Worm (Caenorhabditis elegans): ENCODE measurements around the gene F14F7.7.

DNA sequence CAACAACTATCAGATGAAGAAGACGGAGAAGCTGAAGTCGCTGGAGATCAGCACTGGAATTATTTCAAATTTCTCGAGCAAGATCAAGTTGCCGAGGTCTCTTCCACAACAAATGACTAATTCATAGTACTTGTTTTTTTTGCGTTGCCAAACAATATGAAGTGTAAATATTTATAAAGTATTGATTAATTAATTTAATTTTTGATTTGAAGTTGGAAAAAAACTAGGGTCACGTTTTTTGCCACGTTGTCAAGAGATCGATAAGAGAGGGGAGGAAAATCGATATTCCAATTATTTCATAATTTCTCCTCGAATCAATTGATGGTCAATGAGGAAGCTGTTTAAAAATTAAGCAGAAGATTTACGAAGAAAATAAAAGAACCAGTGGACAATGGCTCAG lies 25.5 kb upstream of the F14F7.7 start, which contains the start of gene snf-7:
- TF ChIP-seq hlh-15 (tag; optimal IDR thresholded peaks at IDR 0.05) (no peak), sox-4 (tag; optimal IDR thresholded peaks at IDR 0.05) (no peak), ceh-22 (tag; optimal IDR thresholded peaks at IDR 0.05) (no peak), pat-9 (tag; optimal IDR thresholded peaks at IDR 0.05) (no peak)

Data from whole organism, late embryonic.